Fruit fly (Drosophila melanogaster) whole organism, adult: Measurements from ENCODE around the gene loaf.

Experiments used
- CG11617 ChIP-seq: fragments of 200-800 bp; sonication (Bioruptor generic); optimal IDR thresholded peaks from 2 replicates; lab custom pipeline; 2017; ENCODE audit warnings: mild to moderate bottlenecking, missing biosample characterization, missing genetic modification reagents, missing genetic modification characterization
- CG12768 ChIP-seq: fragments of 200-800 bp; sonication (Bioruptor generic); optimal IDR thresholded peaks from 2 replicates; lab custom pipeline; 2017; ENCODE audit warnings: missing biosample characterization, missing genetic modification characterization, mild to moderate bottlenecking, moderate library complexity, missing genetic modification reagents
- CG14711 ChIP-seq: fragments of 200-800 bp; sonication (Bioruptor generic); optimal IDR thresholded peaks from 2 replicates; lab custom pipeline; 2018; ENCODE audit warnings: missing biosample characterization, mild to moderate bottlenecking, missing genetic modification characterization, moderate library complexity
- CG1620 ChIP-seq: fragments of 200-800 bp; sonication (Bioruptor generic); optimal IDR thresholded peaks from 2 replicates; lab custom pipeline; 2016; ENCODE audit warnings: missing biosample characterization, missing genetic modification characterization
- CG33017 ChIP-seq: fragments of 200-800 bp; sonication (Bioruptor generic); optimal IDR thresholded peaks from 2 replicates; lab custom pipeline; 2018; ENCODE audit warnings: missing biosample characterization, mild to moderate bottlenecking, missing genetic modification characterization, moderate library complexity
- CG5204 ChIP-seq: fragments of 200-800 bp; sonication (Bioruptor generic); optimal IDR thresholded peaks from 2 replicates; lab custom pipeline; 2016; ENCODE audit warnings: missing biosample characterization, missing genetic modification characterization
- CG7045 ChIP-seq: fragments of 200-800 bp; sonication (Bioruptor generic); optimal IDR thresholded peaks from 2 replicates; lab custom pipeline; 2017; ENCODE audit warnings: missing biosample characterization, mild to moderate bottlenecking, missing genetic modification characterization
- CG7101 ChIP-seq: fragments of 200-800 bp; sonication (Bioruptor generic); optimal IDR thresholded peaks from 2 replicates; lab custom pipeline; 2018; ENCODE audit warnings: missing biosample characterization, mild to moderate bottlenecking, missing genetic modification characterization, moderate library complexity
- Clk ChIP-seq: fragments of 200-800 bp; sonication (Bioruptor generic); optimal IDR thresholded peaks from 2 replicates; lab custom pipeline; 2017; ENCODE audit warnings: missing biosample characterization, missing genetic modification characterization
- Crg-1 ChIP-seq: fragments of 200-800 bp; sonication (Bioruptor generic); optimal IDR thresholded peaks from 2 replicates; lab custom pipeline; 2016; ENCODE audit warnings: missing biosample characterization, missing genetic modification characterization
- Hr96 ChIP-seq: fragments of 200-800 bp; sonication (Bioruptor generic); optimal IDR thresholded peaks from 2 replicates; lab custom pipeline; 2016; ENCODE audit warnings: missing biosample characterization, missing genetic modification characterization
- Mnt ChIP-seq: fragments of 200-800 bp; sonication (Bioruptor generic); optimal IDR thresholded peaks from 2 replicates; lab custom pipeline; 2016; ENCODE audit warnings: missing biosample characterization, mild to moderate bottlenecking, missing genetic modification characterization
- bab1 ChIP-seq: fragments of 200-800 bp; sonication (Bioruptor generic); optimal IDR thresholded peaks from 3 replicates; lab custom pipeline; 2019; ENCODE audit warnings: missing biosample characterization, mild to moderate bottlenecking, missing genetic modification characterization, moderate library complexity
- cic ChIP-seq: fragments of 200-800 bp; sonication (Bioruptor generic); optimal IDR thresholded peaks from 2 replicates; lab custom pipeline; 2017; ENCODE audit warnings: missing biosample characterization, mild to moderate bottlenecking, missing genetic modification characterization, moderate library complexity
- cnc ChIP-seq, 2 experiments: fragments of >200 bp; optimal IDR thresholded peaks; 2 replicates each; lab custom pipeline; 2017
- kay ChIP-seq: fragments of 200-800 bp; sonication (Bioruptor generic); peaks from one replicate; lab custom pipeline; 2016; ENCODE audit warnings: missing biosample characterization, missing genetic modification characterization, borderline replicate concordance
- ovo ChIP-seq: fragments of 200-800 bp; sonication (Bioruptor generic); optimal IDR thresholded peaks from 2 replicates; lab custom pipeline; 2016; ENCODE audit warnings: missing biosample characterization, missing genetic modification characterization
- pad ChIP-seq: fragments of 200-800 bp; sonication (Bioruptor generic); optimal IDR thresholded peaks from 3 replicates; lab custom pipeline; 2017; ENCODE audit warnings: missing biosample characterization, missing genetic modification characterization, mild to moderate bottlenecking, moderate library complexity, missing genetic modification reagents
- tj ChIP-seq: fragments of 200-800 bp; sonication (Bioruptor generic); optimal IDR thresholded peaks from 3 replicates; lab custom pipeline; 2017; ENCODE audit warnings: missing biosample characterization, mild to moderate bottlenecking, missing genetic modification characterization, moderate library complexity
- toe ChIP-seq: fragments of 200-800 bp; sonication (Bioruptor generic); optimal IDR thresholded peaks from 2 replicates; lab custom pipeline; 2016; ENCODE audit warnings: missing biosample characterization, missing genetic modification characterization

Gene loaf

dm6 chr3L:11692853-11693252 is 73.1 kb downstream of the loaf start:
- no peak for TF ChIP-seq tj
- TF ChIP-seq CG12768 (GFP tag; lab: Kevin White, UChicago), result no peak
- TF ChIP-seq ovo (GFP tag; lab: Kevin White, UChicago), result no peak
- no peak for TF ChIP-seq CG33017 (tag; lab: Kevin White, UChicago)
- no peak for TF ChIP-seq kay (GFP tag; lab: Kevin White, UChicago)
- no peak for TF ChIP-seq CG14711 (tag; lab: Kevin White, UChicago)
- no peak for TF ChIP-seq Crg-1 (GFP tag; lab: Kevin White, UChicago)
- TF ChIP-seq cic (GFP tag; lab: Kevin White, UChicago), result no peak

dm6 chr3L:11691203-11691797 is 74.7 kb downstream of the loaf start, which contains the start of the genes Pldn and CG14135:
Gene Pldn (minus strand): TSS chr3L:11691399.
Gene CG14135 (plus strand): TSS chr3L:11691571.
- TF ChIP-seq Mnt (GFP tag; lab: Kevin White, UChicago), result no peak
- no peak for TF ChIP-seq toe
- TF ChIP-seq bab1, result peak; percentile 2
- TF ChIP-seq kay (GFP tag; lab: Kevin White, UChicago), result peak; percentile 90
- TF ChIP-seq Crg-1 (GFP tag; lab: Kevin White, UChicago), result no peak

dm6 chr3L:11689832-11690602 is 76.0 kb downstream of the loaf start:
- TF ChIP-seq kay (GFP tag; lab: Kevin White, UChicago) (no peak), CG5204 (GFP tag; lab: Kevin White, UChicago) (no peak), cic (GFP tag; lab: Kevin White, UChicago) (peak; percentile 92), CG7045 (GFP tag; lab: Kevin White, UChicago) (peak; percentile 3), toe (no peak), CG11617 (GFP tag; lab: Kevin White, UChicago) (peak; percentile 70), CG1620 (GFP tag; lab: Kevin White, UChicago) (no peak), tj (no peak), cnc (optimal IDR thresholded peaks at IDR 0.05; lab: Kevin White, UChicago) (no peak), Clk (GFP tag; lab: Kevin White, UChicago) (no peak), Mnt (GFP tag; lab: Kevin White, UChicago) (peak; percentile 74), CG12768 (GFP tag; lab: Kevin White, UChicago) (no peak), Crg-1 (GFP tag; lab: Kevin White, UChicago) (peak; percentile 24), pad (GFP tag; lab: Kevin White, UChicago) (no peak), CG7101 (tag; lab: Kevin White, UChicago) (peak; percentile 73), Hr96 (GFP tag; lab: Kevin White, UChicago) (no peak), CG33017 (tag; lab: Kevin White, UChicago) (peak; percentile 56), bab1 (no peak), ovo (GFP tag; lab: Kevin White, UChicago) (peak; percentile 51)

DNA sequence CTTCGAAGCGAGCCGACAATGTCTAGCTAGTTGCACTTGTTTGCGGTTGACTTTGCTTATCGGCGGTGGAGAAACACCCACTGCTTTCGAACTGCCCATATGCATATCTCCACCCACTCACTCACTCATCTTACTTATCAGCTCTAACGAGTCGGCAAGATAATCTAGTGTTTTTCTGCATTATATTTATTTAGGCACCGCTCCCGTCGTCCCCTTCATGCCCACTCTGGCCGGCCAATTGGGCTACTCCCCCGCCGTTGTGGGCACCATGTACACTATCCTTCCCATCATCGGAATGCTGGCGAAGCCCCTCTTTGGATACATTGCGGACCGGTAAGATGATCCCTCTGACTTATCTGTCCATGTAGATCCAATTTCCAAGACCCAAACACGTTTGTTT is 80.1 kb downstream of the loaf start:
- TF ChIP-seq CG12768 (GFP tag; lab: Kevin White, UChicago) (peak; percentile 16), cic (GFP tag; lab: Kevin White, UChicago) (peak; percentile 39), CG7045 (GFP tag; lab: Kevin White, UChicago) (no peak)

DNA sequence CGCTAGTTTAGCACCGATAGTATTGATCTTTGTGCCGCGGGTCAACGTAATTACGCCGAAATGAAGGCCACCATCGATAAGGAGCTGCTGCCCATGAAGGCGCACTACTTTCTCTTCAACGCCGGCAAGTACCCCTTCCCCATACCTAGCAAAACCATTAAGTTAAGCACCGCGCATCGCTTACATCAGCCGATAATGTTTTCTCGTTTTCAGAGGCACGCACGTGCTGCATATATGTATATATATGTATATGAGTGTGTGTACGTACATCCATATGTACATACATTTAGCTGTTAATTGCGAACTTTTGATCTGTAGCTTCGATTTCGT is 81.5 kb downstream of the loaf start:
- TF ChIP-seq cic (GFP tag; lab: Kevin White, UChicago) (no peak), tj (peak; percentile 78), CG11617 (GFP tag; lab: Kevin White, UChicago) (no peak), CG1620 (GFP tag; lab: Kevin White, UChicago) (no peak), CG14711 (tag; lab: Kevin White, UChicago) (no peak), ovo (GFP tag; lab: Kevin White, UChicago) (no peak), CG7045 (GFP tag; lab: Kevin White, UChicago) (no peak)

- peak; percentile 80 for TF ChIP-seq toe
- TF ChIP-seq CG14711 (tag; lab: Kevin White, UChicago), result peak; percentile 38
- peak; percentile 87 for TF ChIP-seq CG33017 (tag; lab: Kevin White, UChicago)
- peak; percentile 73 for TF ChIP-seq CG1620 (GFP tag; lab: Kevin White, UChicago)
- peak; percentile 27 for TF ChIP-seq pad (GFP tag; lab: Kevin White, UChicago)
- peak; percentile 37 for TF ChIP-seq bab1
- TF ChIP-seq CG12768 (GFP tag; lab: Kevin White, UChicago), result peak; percentile 58
- TF ChIP-seq Mnt (GFP tag; lab: Kevin White, UChicago), result peak; percentile 73
- TF ChIP-seq CG7045 (GFP tag; lab: Kevin White, UChicago), result peak; percentile 57
- peak; percentile 77 for TF ChIP-seq CG5204 (GFP tag; lab: Kevin White, UChicago)
- TF ChIP-seq cnc (optimal IDR thresholded peaks at IDR 0.05; lab: Kevin White, UChicago), result no peak
- TF ChIP-seq CG7101 (tag; lab: Kevin White, UChicago), result peak; percentile 75
- TF ChIP-seq kay (GFP tag; lab: Kevin White, UChicago), result peak; percentile 95
- peak; percentile 98 for TF ChIP-seq tj
- peak; percentile 69 for TF ChIP-seq ovo (GFP tag; lab: Kevin White, UChicago)
- peak; percentile 96 for TF ChIP-seq cic (GFP tag; lab: Kevin White, UChicago)
- peak; percentile 4 for TF ChIP-seq Clk (GFP tag; lab: Kevin White, UChicago)
- TF ChIP-seq Hr96 (GFP tag; lab: Kevin White, UChicago), result peak; percentile 84
- peak; percentile 90 for TF ChIP-seq CG11617 (GFP tag; lab: Kevin White, UChicago)
- peak; percentile 54 for TF ChIP-seq Crg-1 (GFP tag; lab: Kevin White, UChicago)
Measured at dm6 chr3L:11683819-11684521, 82.0 kb downstream of the loaf start, which contains the start of gene Sugb. Gene Sugb (plus strand): TSS chr3L:11683980.
